Fruit fly (Drosophila melanogaster): Measurements from ENCODE around the gene CG11694.

Gene CG11694

dm6 chr3R:8333768-8334470 is 22.0 kb upstream of the CG11694 start, which contains the start of gene Poxm (continued):
- 0 out of 3 replicates have a peak, but pooled peaks have one; percentile 27 for TF ChIP-seq CG34224 (GFP tag; IDR thresholded peaks at IDR 0.05; ENCODE audit: partially characterized antibody)
- peak; percentile 85; the same call in 2 of the 3 replicates for TF ChIP-seq Mrtf (GFP tag; IDR thresholded peaks at IDR 0.05)
- TF ChIP-seq Side (GFP tag; optimal IDR thresholded peaks at IDR 0.05): peak; percentile 54
- TF ChIP-seq Myb (GFP tag; optimal IDR thresholded peaks at IDR 0.05): peak; percentile 19
- TF ChIP-seq maf-S (GFP tag; optimal IDR thresholded peaks at IDR 0.05): peak; percentile 21
- TF ChIP-seq disco-r (GFP tag; optimal IDR thresholded peaks at IDR 0.05): peak; percentile 3
- TF ChIP-seq sc (optimal IDR thresholded peaks at IDR 0.05): no peak
- peak; percentile 91 for TF ChIP-seq sc (GFP tag; optimal IDR thresholded peaks at IDR 0.05)
- TF ChIP-seq CG9817 (tag; optimal IDR thresholded peaks at IDR 0.05): peak; percentile 87
- peak; percentile 86 for TF ChIP-seq ewg (GFP tag; optimal IDR thresholded peaks at IDR 0.05)
- peak; percentile 82 for TF ChIP-seq CG17385 (GFP tag; optimal IDR thresholded peaks at IDR 0.05)
- TF ChIP-seq dmrt99B (tag; optimal IDR thresholded peaks at IDR 0.05): peak; percentile 95
- peak; percentile 77 for TF ChIP-seq chn (GFP tag; optimal IDR thresholded peaks at IDR 0.05)
- TF ChIP-seq CG14050 (GFP tag; IDR thresholded peaks at IDR 0.05): peak; percentile 69
- TF ChIP-seq fd96Cb (tag; optimal IDR thresholded peaks at IDR 0.05): peak; percentile 95
- peak; percentile 10 for TF ChIP-seq CG4360 (GFP tag; IDR thresholded peaks at IDR 0.05)
- peak; percentile 96 for TF ChIP-seq Ssrp (tag; optimal IDR thresholded peaks at IDR 0.05)
- TF ChIP-seq ftz-f1 (GFP tag; optimal IDR thresholded peaks at IDR 0.05): no peak
- TF ChIP-seq Sox100B (GFP tag; optimal IDR thresholded peaks at IDR 0.05): peak; percentile 96
- TF ChIP-seq CG15479 (GFP tag; optimal IDR thresholded peaks at IDR 0.05): no peak
- TF ChIP-seq CG15269 (tag; optimal IDR thresholded peaks at IDR 0.05): peak; percentile 92
- no peak for TF ChIP-seq CG18011 (GFP tag; optimal IDR thresholded peaks at IDR 0.05)
- TF ChIP-seq CG11398 (GFP tag; optimal IDR thresholded peaks at IDR 0.05): no peak
- TF ChIP-seq CG17568 (GFP tag; optimal IDR thresholded peaks at IDR 0.05): peak; percentile 56
- TF ChIP-seq Elba2 (GFP tag; optimal IDR thresholded peaks at IDR 0.05): no peak
- peak; percentile 93 for TF ChIP-seq grau (tag; optimal IDR thresholded peaks at IDR 0.05)
- no peak for TF ChIP-seq CG31365 (tag; optimal IDR thresholded peaks at IDR 0.05)
- peak; percentile 74 for TF ChIP-seq CG12299 (tag; optimal IDR thresholded peaks at IDR 0.05)
- peak; percentile 96 for TF ChIP-seq CG17829 (tag; optimal IDR thresholded peaks at IDR 0.05)
- TF ChIP-seq CG12219 (GFP tag; optimal IDR thresholded peaks at IDR 0.05): peak; percentile 57
- peak; percentile 64 for TF ChIP-seq slp2 (GFP tag; optimal IDR thresholded peaks at IDR 0.05)
- peak; percentile 86 for TF ChIP-seq Gsc (GFP tag; IDR thresholded peaks at IDR 0.05)
- peak; percentile 88 for TF ChIP-seq Spps (tag; optimal IDR thresholded peaks at IDR 0.05)
- no peak for TF ChIP-seq ash1 (GFP tag; optimal IDR thresholded peaks at IDR 0.05)
- peak; percentile 80 for TF ChIP-seq CG13296 (GFP tag; optimal IDR thresholded peaks at IDR 0.05)
- TF ChIP-seq dm (GFP tag; optimal IDR thresholded peaks at IDR 0.05): peak; percentile 57
- TF ChIP-seq croc (GFP tag; conservative IDR thresholded peaks at IDR 0.05): peak; percentile 94
- TF ChIP-seq corto (GFP tag; optimal IDR thresholded peaks at IDR 0.05): peak; percentile 0
- TF ChIP-seq CG11696 (GFP tag; IDR thresholded peaks at IDR 0.05): peak; percentile 66
- TF ChIP-seq psq (GFP tag; optimal IDR thresholded peaks at IDR 0.05): peak; percentile 71
- TF ChIP-seq shn (GFP tag; optimal IDR thresholded peaks at IDR 0.05): peak; percentile 8
- peak; percentile 81 for TF ChIP-seq CG11723 (GFP tag; optimal IDR thresholded peaks at IDR 0.05)
- TF ChIP-seq CG4404 (GFP tag; IDR thresholded peaks at IDR 0.05): peak; percentile 96
- peak; percentile 16 for TF ChIP-seq pho (GFP tag; optimal IDR thresholded peaks at IDR 0.05)
- TF ChIP-seq Tbp (GFP tag; optimal IDR thresholded peaks at IDR 0.05): no peak
- TF ChIP-seq CG33213 (GFP tag; optimal IDR thresholded peaks at IDR 0.05): peak; percentile 21
- TF ChIP-seq Dek (tag; optimal IDR thresholded peaks at IDR 0.05): peak; percentile 87
- TF ChIP-seq CG8281 (tag; optimal IDR thresholded peaks at IDR 0.05): peak; percentile 75
- TF ChIP-seq Sin3A (optimal IDR thresholded peaks at IDR 0.05): no peak
- peak; percentile 1 for TF ChIP-seq fd102C (GFP tag; optimal IDR thresholded peaks at IDR 0.05)

Measured in whole organism, embryonic.